Worm (Caenorhabditis elegans) whole organism, young adult: ENCODE measurements around the gene sri-71.
"Not testable (repeated sequence)": the region's sequence is repeated elsewhere in the genome, so short reads cannot be mapped to it uniquely, and the experiment has no call there.

Experiments used
- C06A6.2 ChIP-seq: fragments of 200-800 bp; sonication (Bioruptor generic); conservative IDR thresholded peaks from 2 replicates; pipeline ENCODE4 v1.3.6; 2022; ENCODE audit warnings: missing genetic modification characterization, missing compliant biosample characterization
- C17E4.6 ChIP-seq: fragments of 200-800 bp; sonication (Bioruptor generic); IDR thresholded peaks from 2 replicates; pipeline ENCODE4 v1.3.6; 2022; ENCODE audit warnings: missing genetic modification reagents, missing genetic modification characterization, missing compliant biosample characterization
- F33H1.4 ChIP-seq: fragments of 200-800 bp; sonication (Bioruptor generic); IDR thresholded peaks from 2 replicates; pipeline ENCODE4 v1.3.6; 2022; ENCODE audit warnings: missing genetic modification reagents, missing genetic modification characterization, missing compliant biosample characterization
- F49E8.2 ChIP-seq: sonication (generic microtip); optimal IDR thresholded peaks from 3 replicates; lab custom pipeline; 2017; ENCODE audit warnings: missing genetic modification characterization, mild to moderate bottlenecking, missing compliant biosample characterization, antibody characterized with exemption, moderate library complexity; ENCODE audit not compliant: insufficient read depth
- F52B5.7 ChIP-seq: sonication (generic microtip); optimal IDR thresholded peaks from 2 replicates; lab custom pipeline; 2016; ENCODE audit warnings: mild to moderate bottlenecking, missing genetic modification characterization, missing compliant biosample characterization
- F57A8.1 ChIP-seq: fragments of 200-800 bp; sonication (Bioruptor generic); optimal IDR thresholded peaks from 2 replicates; lab custom pipeline; 2018; ENCODE audit warnings: mild to moderate bottlenecking, missing genetic modification characterization, moderate library complexity, missing compliant biosample characterization
- Y53F4B.3 ChIP-seq: fragments of 200-800 bp; sonication (Bioruptor generic); IDR thresholded peaks from 2 replicates; pipeline ENCODE4 v1.3.6; 2022; ENCODE audit warnings: missing genetic modification reagents, missing genetic modification characterization, missing compliant biosample characterization
- Y67H2A.10 ChIP-seq: fragments of 200-800 bp; sonication (Bioruptor generic); conservative IDR thresholded peaks from 2 replicates; pipeline ENCODE4 v1.3.6; 2022; ENCODE audit warnings: missing genetic modification reagents, missing genetic modification characterization, missing compliant biosample characterization
- Y95B8A.8 ChIP-seq: fragments of 200-800 bp; sonication (Bioruptor generic); IDR thresholded peaks from 2 replicates; pipeline ENCODE4 v1.3.6; 2022; ENCODE audit warnings: missing genetic modification reagents, missing genetic modification characterization, missing compliant biosample characterization
- ZK185.1 ChIP-seq: sonication (generic microtip); optimal IDR thresholded peaks from 2 replicates; lab custom pipeline; 2016; ENCODE audit warnings: mild to moderate bottlenecking, missing genetic modification characterization, missing compliant biosample characterization; ENCODE audit not compliant: poor library complexity, severe bottlenecking
- akir-1 ChIP-seq: fragments of 200-800 bp; sonication (Bioruptor generic); optimal IDR thresholded peaks from 2 replicates; lab custom pipeline; 2018; ENCODE audit warnings: mild to moderate bottlenecking, missing genetic modification characterization, moderate library complexity, missing compliant biosample characterization
- aptf-2 ChIP-seq: fragments of 200-800 bp; sonication (Bioruptor generic); conservative IDR thresholded peaks from 2 replicates; pipeline ENCODE4 v1.3.6; 2022; ENCODE audit warnings: missing genetic modification reagents, missing genetic modification characterization, missing compliant biosample characterization
- atf-7 ChIP-seq: sonication (generic microtip); optimal IDR thresholded peaks from 2 replicates; lab custom pipeline; 2017; ENCODE audit warnings: mild to moderate bottlenecking, missing genetic modification characterization, missing compliant biosample characterization
- attf-5 ChIP-seq: fragments of 200-800 bp; sonication (Bioruptor generic); optimal IDR thresholded peaks from 2 replicates; lab custom pipeline; 2018; ENCODE audit warnings: mild to moderate bottlenecking, missing genetic modification characterization, missing compliant biosample characterization
- attf-6 ChIP-seq: fragments of 200-800 bp; sonication (Bioruptor generic); IDR thresholded peaks from 2 replicates; pipeline ENCODE4 v1.3.6; 2022; ENCODE audit warnings: missing genetic modification reagents, missing genetic modification characterization, missing compliant biosample characterization
- bed-1 ChIP-seq: fragments of 200-800 bp; sonication (Bioruptor generic); IDR thresholded peaks from 2 replicates; pipeline ENCODE4 v1.3.6; 2022; ENCODE audit warnings: missing genetic modification reagents, missing genetic modification characterization, missing compliant biosample characterization
- cebp-1 ChIP-seq, 2 experiments: fragments of 200-800 bp in 1 of 2; sonication (Bioruptor generic) in 1 of 2; sonication (generic microtip) in 1 of 2; IDR thresholded peaks in 1 of 2; optimal IDR thresholded peaks in 1 of 2; 2 replicates each; pipeline versions ENCODE4 v1.3.6 to Lab custom; 2017 to 2022; ENCODE audit warnings: missing compliant biosample characterization in 2 of 2, missing genetic modification characterization in 2 of 2, mild to moderate bottlenecking in 1 of 2, missing genetic modification reagents in 1 of 2, moderate library complexity in 1 of 2
- ceh-100 ChIP-seq: fragments of 200-800 bp; sonication (Bioruptor generic); IDR thresholded peaks from 2 replicates; pipeline ENCODE4 v1.3.6; 2022; ENCODE audit warnings: missing genetic modification reagents, missing genetic modification characterization, missing compliant biosample characterization
- ceh-79 ChIP-seq: sonication (generic microtip); optimal IDR thresholded peaks from 2 replicates; lab custom pipeline; 2017; ENCODE audit warnings: mild to moderate bottlenecking, missing genetic modification characterization, missing compliant biosample characterization
- dox-1 ChIP-seq: fragments of 200-800 bp; sonication (Bioruptor generic); IDR thresholded peaks from 2 replicates; pipeline ENCODE4 v1.3.6; 2022; ENCODE audit warnings: missing genetic modification reagents, missing genetic modification characterization, missing compliant biosample characterization
- dpl-1 ChIP-seq: fragments of 150-350 bp; optimal IDR thresholded peaks from 2 replicates; lab custom pipeline; 2014; ENCODE audit warnings: missing biosample characterization, missing genetic modification reagents, missing genetic modification characterization
- hlh-26 ChIP-seq: fragments of 200-800 bp; sonication (Bioruptor generic); conservative IDR thresholded peaks from 2 replicates; pipeline ENCODE4 v1.3.6; 2022; ENCODE audit warnings: missing genetic modification reagents, missing genetic modification characterization, missing compliant biosample characterization
- hsf-1 ChIP-seq: fragments of 200-800 bp; sonication (Bioruptor generic); IDR thresholded peaks from 2 replicates; pipeline ENCODE4 v1.3.6; 2022; ENCODE audit warnings: missing genetic modification reagents, missing genetic modification characterization, missing compliant biosample characterization
- lag-1 ChIP-seq: fragments of 200-800 bp; sonication (Bioruptor generic); IDR thresholded peaks from 2 replicates; pipeline ENCODE4 v1.3.6; 2022; ENCODE audit warnings: missing genetic modification reagents, missing genetic modification characterization, missing compliant biosample characterization
- lin-40 ChIP-seq: sonication (generic microtip); optimal IDR thresholded peaks from 2 replicates; lab custom pipeline; 2016; ENCODE audit warnings: missing genetic modification characterization, mild to moderate bottlenecking, missing compliant biosample characterization, missing genotype, missing genetic modification reagents
- madf-8 ChIP-seq: fragments of 200-800 bp; sonication (Bioruptor generic); conservative IDR thresholded peaks from 2 replicates; pipeline ENCODE4 v1.3.6; 2022; ENCODE audit warnings: missing genetic modification reagents, missing genetic modification characterization, missing compliant biosample characterization
- mel-28 ChIP-seq: sonication (generic microtip); optimal IDR thresholded peaks from 2 replicates; lab custom pipeline; 2016; ENCODE audit warnings: borderline replicate concordance, mild to moderate bottlenecking, missing genetic modification characterization, missing compliant biosample characterization
- mes-4 ChIP-seq: sonication (generic microtip); optimal IDR thresholded peaks from 2 replicates; lab custom pipeline; 2016; ENCODE audit warnings: missing genotype, missing genetic modification characterization, missing compliant biosample characterization
- nfyb-1 ChIP-seq: fragments of 200-800 bp; sonication (Bioruptor generic); IDR thresholded peaks from 2 replicates; pipeline ENCODE4 v1.3.6; 2022; ENCODE audit warnings: missing genetic modification reagents, missing genetic modification characterization, missing compliant biosample characterization
- nhr-120 ChIP-seq: fragments of 200-800 bp; sonication (Bioruptor generic); IDR thresholded peaks from 2 replicates; pipeline ENCODE4 v1.3.6; 2022; ENCODE audit warnings: missing genetic modification characterization, missing compliant biosample characterization
- nhr-27 ChIP-seq: fragments of 200-800 bp; sonication (Bioruptor generic); optimal IDR thresholded peaks from 2 replicates; lab custom pipeline; 2018; ENCODE audit warnings: mild to moderate bottlenecking, missing genetic modification characterization, moderate library complexity, missing compliant biosample characterization
- nhr-80 ChIP-seq: sonication (generic microtip); optimal IDR thresholded peaks from 2 replicates; lab custom pipeline; 2016; ENCODE audit warnings: missing genetic modification characterization, missing compliant biosample characterization
- pha-4 ChIP-seq: fragments of 150-350 bp; sonication (generic microtip); optimal IDR thresholded peaks from 2 replicates; lab custom pipeline; 2014; ENCODE audit warnings: missing biosample characterization, missing genetic modification reagents, missing genetic modification characterization
- rec-8 ChIP-seq, 2 experiments: sonication (generic microtip); optimal IDR thresholded peaks; 2 replicates each; lab custom pipeline; 2016; ENCODE audit warnings: mild to moderate bottlenecking in 2 of 2, missing genetic modification characterization in 2 of 2, missing genetic modification reagents in 2 of 2, missing genotype in 2 of 2, missing biosample characterization in 1 of 2, missing compliant biosample characterization in 1 of 2, moderate library complexity in 1 of 2
- sdz-38 ChIP-seq: sonication (generic microtip); optimal IDR thresholded peaks from 2 replicates; lab custom pipeline; 2016; ENCODE audit warnings: missing genotype, missing genetic modification characterization, missing compliant biosample characterization
- unc-62 ChIP-seq: fragments of 150-350 bp; optimal IDR thresholded peaks from 2 replicates; lab custom pipeline; 2014; ENCODE audit warnings: missing biosample characterization, missing genetic modification reagents, missing genetic modification characterization
- zfh-2 ChIP-seq: fragments of 200-800 bp; sonication (Bioruptor generic); conservative IDR thresholded peaks from 2 replicates; pipeline ENCODE4 v1.3.6; 2022; ENCODE audit warnings: missing genetic modification reagents, missing genetic modification characterization, missing compliant biosample characterization
- zim-3 ChIP-seq: sonication (generic microtip); optimal IDR thresholded peaks from 2 replicates; lab custom pipeline; 2017; ENCODE audit warnings: mild to moderate bottlenecking, missing genetic modification characterization, moderate library complexity, missing compliant biosample characterization

Gene sri-71

ce11 chrII:2586861-2587554 lies 40.5 kb upstream of the sri-71 start, which contains the start of the genes F33H12.7 and sri-39:
TSS of gene F33H12.7 (minus strand) at chrII:2586911.
TSS of gene sri-39 (plus strand) at chrII:2587504.
- TF ChIP-seq atf-7 (tag; lab: Kevin White, UChicago) (peak; percentile 94), Y67H2A.10 (GFP tag; lab: Robert Waterston, UW) (no peak), ceh-79 (tag; lab: Kevin White, UChicago) (no peak), F33H1.4 (GFP tag; lab: Robert Waterston, UW) (no peak), nhr-80 (tag; lab: Kevin White, UChicago) (peak; percentile 62), cebp-1 (GFP tag; IDR thresholded peaks at IDR 0.05; lab: Robert Waterston, UW) (peak; percentile 38; the same call in 1 of the 2 replicates), cebp-1 (tag; optimal IDR thresholded peaks at IDR 0.05; lab: Kevin White, UChicago) (peak; percentile 83), zim-3 (tag; lab: Kevin White, UChicago) (no peak)

DNA sequence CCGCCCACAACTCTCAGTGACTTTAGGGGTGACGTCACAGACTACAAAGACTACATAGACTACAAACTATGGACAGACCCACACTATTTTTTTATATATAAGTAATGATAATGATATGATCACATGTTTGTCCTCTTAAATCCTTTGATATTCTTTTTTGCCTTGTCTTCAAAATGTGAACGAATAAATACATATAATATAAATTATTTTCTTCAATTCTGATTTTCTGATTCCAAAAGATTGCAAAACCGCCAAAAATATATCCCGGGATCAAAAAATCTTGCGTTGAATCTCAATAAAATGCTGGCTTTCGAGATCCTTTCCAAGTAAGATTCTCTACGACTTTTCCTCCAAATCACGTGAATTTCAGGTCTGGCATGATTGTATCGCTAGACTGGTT lies 27.4 kb upstream of the sri-71 start, which contains the start of gene F33H12.1:
F33H12.1 (plus strand) TSS at position 301 of the 400 bp plus-strand sequence.
- not testable (repeated sequence) for TF ChIP-seq aptf-2 (GFP tag; lab: Robert Waterston, UW); F52B5.7 (tag; lab: Kevin White, UChicago); nhr-120 (GFP tag; lab: Robert Waterston, UW)

DNA sequence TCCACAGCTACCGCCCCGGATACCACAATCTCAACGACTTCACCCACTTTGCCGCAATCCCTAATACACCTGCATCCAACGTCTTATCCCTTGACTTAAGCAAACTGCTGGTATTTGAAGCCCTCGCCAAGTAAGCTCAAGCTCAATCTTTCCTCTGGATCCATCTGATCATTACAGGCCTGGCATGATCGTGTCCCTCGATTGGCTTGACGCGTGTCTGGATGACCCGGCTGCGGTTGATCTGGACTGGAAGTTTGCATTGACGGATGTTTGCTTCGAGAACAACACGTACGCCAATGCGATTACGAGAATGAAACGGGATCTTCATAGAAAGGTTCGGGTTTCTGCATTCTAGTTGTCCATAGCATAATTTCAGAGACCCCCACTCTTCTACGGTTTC lies 26.6 kb upstream of the sri-71 start:
- no peak for TF ChIP-seq pha-4 (tag; lab: Kevin White, UChicago)
- TF ChIP-seq F52B5.7 (tag; lab: Kevin White, UChicago), result no peak
- no peak for TF ChIP-seq rec-8 (tag; optimal IDR thresholded peaks at IDR 0.05; lab: Kevin White, UChicago)
- TF ChIP-seq C06A6.2 (GFP tag; lab: Robert Waterston, UW), result no peak
- TF ChIP-seq attf-6 (GFP tag; lab: Robert Waterston, UW), result no peak
- TF ChIP-seq bed-1 (GFP tag; lab: Robert Waterston, UW), result no peak
- no peak for TF ChIP-seq hsf-1 (GFP tag; lab: Robert Waterston, UW)
- no peak for TF ChIP-seq unc-62 (GFP tag; lab: Kevin White, UChicago)
- TF ChIP-seq Y95B8A.8, result no peak

ce11 chrII:2605319-2605718 lies 22.2 kb upstream of the sri-71 start, which contains the start of gene sri-77:
TSS of gene sri-77 (minus strand) at chrII:2605419.
- TF ChIP-seq madf-8 (no peak), lag-1 (GFP tag; lab: Robert Waterston, UW) (no peak), F49E8.2 (tag; lab: Kevin White, UChicago) (no peak), Y53F4B.3 (GFP tag; lab: Robert Waterston, UW) (no peak), sdz-38 (tag; lab: Kevin White, UChicago) (no peak), C17E4.6 (GFP tag; lab: Robert Waterston, UW) (no peak), hlh-26 (no peak), nfyb-1 (GFP tag; lab: Robert Waterston, UW) (no peak), ceh-100 (GFP tag; lab: Robert Waterston, UW) (no peak), nhr-27 (tag; lab: Kevin White, UChicago) (no peak)
- TF ChIP-seq, all 124 proteins: peak for 0

ce11 chrII:2610202-2610912 lies 17.2 kb upstream of the sri-71 start, which contains the start of gene sri-38:
TSS of gene sri-38 (plus strand) at chrII:2610862.
- TF ChIP-seq ZK185.1 (tag; lab: Kevin White, UChicago) (no peak), akir-1 (GFP tag; lab: Kevin White, UChicago) (no peak), zfh-2 (0 out of 2 replicates have a peak, but pooled peaks have one; percentile 54), mes-4 (no peak), lin-40 (tag; lab: Kevin White, UChicago) (no peak), mel-28 (tag; lab: Kevin White, UChicago) (no peak), dox-1 (GFP tag; lab: Robert Waterston, UW) (peak; percentile 63; the same call in 1 of the 2 replicates), F57A8.1 (GFP tag; lab: Kevin White, UChicago) (no peak), dpl-1 (GFP tag; lab: Kevin White, UChicago) (no peak), rec-8 (tag; optimal IDR thresholded peaks at IDR 0.05; lab: Kevin White, UChicago) (no peak), aptf-2 (GFP tag; lab: Robert Waterston, UW) (no peak), attf-5 (GFP tag; lab: Kevin White, UChicago) (no peak)
